Worm (Caenorhabditis elegans): ENCODE data around the gene C31G12.4.

DNA sequence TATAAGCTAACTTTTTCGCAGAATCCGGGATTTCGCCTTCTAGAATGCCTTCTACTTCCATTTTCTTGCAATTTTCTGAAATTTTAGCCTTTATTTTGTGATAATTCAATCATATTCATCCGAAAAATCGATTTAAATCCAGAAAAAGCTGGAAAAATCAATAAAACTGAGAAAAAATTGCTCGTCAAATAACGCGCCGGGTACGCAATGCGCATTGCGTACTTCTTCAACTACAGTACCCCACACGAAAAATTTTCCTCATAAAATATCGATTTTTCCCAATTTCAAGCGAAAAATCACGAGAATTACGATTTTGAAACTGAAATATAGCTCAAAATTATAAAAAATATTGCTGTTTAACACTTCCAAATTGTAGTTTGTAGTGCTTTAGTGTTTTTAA is 47.5 kb downstream of the C31G12.4 start, which contains the start of gene Y37H2A.12:
- TF ChIP-seq cog-1 (tag; optimal IDR thresholded peaks at IDR 0.05) (no peak), ztf-29 (GFP tag; IDR thresholded peaks at IDR 0.05) (no peak)
